Worm (Caenorhabditis elegans) whole organism, L4 larva: ENCODE data around the gene T28D9.1.

Experiments used
- fos-1 ChIP-seq: fragments of 150-350 bp; optimal IDR thresholded peaks from 2 replicates; lab custom pipeline; 2014; ENCODE audit warnings: missing biosample characterization, missing genetic modification characterization
- mdl-1 ChIP-seq, 2 experiments: fragments of 150-350 bp in 1 of 2; sonication (generic microtip) in 1 of 2; optimal IDR thresholded peaks; 2 replicates each; lab custom pipeline; 2014 to 2017; ENCODE audit warnings: missing biosample characterization in 2 of 2, missing genetic modification characterization in 2 of 2
- mxl-2 ChIP-seq: fragments of 200-800 bp; sonication (Bioruptor generic); conservative IDR thresholded peaks from 2 replicates; pipeline ENCODE4 v1.3.6; 2022; ENCODE audit warnings: missing genetic modification reagents, missing genetic modification characterization, missing compliant biosample characterization
- mxl-3 ChIP-seq: fragments of 200-800 bp; sonication (Bioruptor generic); optimal IDR thresholded peaks from 2 replicates; lab custom pipeline; 2018; ENCODE audit warnings: mild to moderate bottlenecking, missing genetic modification characterization, missing compliant biosample characterization
- pqm-1 ChIP-seq: sonication (generic microtip); optimal IDR thresholded peaks from 2 replicates; lab custom pipeline; 2017; ENCODE audit warnings: missing biosample characterization, missing genetic modification characterization
- skn-1 ChIP-seq: fragments of 150-350 bp; optimal IDR thresholded peaks from 2 replicates; lab custom pipeline; 2014; ENCODE audit warnings: missing biosample characterization, missing genetic modification characterization
- zag-1 ChIP-seq: fragments of 150-350 bp; optimal IDR thresholded peaks from 2 replicates; lab custom pipeline; 2014; ENCODE audit warnings: missing biosample characterization, missing genetic modification characterization

- TF ChIP-seq mdl-1 (tag; optimal IDR thresholded peaks at IDR 0.05; lab: Kevin White, UChicago) (no peak), mxl-3 (no peak), mxl-2 (GFP tag; lab: Robert Waterston, UW) (no peak), fos-1 (tag; lab: Kevin White, UChicago) (no peak), pqm-1 (tag; lab: Kevin White, UChicago) (no peak), skn-1 (tag; lab: Kevin White, UChicago) (no peak), zag-1 (tag; lab: Kevin White, UChicago) (no peak)
Measured at ce11 chrII:6470985-6471384, 21.2 kb upstream of the T28D9.1 start, which contains the start of gene dgk-5.
